Fruit fly (Drosophila melanogaster) whole organism, embryonic: Measurements from ENCODE around the gene ball.

Experiments used
- Aef1 ChIP-seq: fragments of 200-800 bp; sonication (Bioruptor generic); IDR thresholded peaks from 3 replicates; pipeline ENCODE4 v1.3.6; 2022; ENCODE audit warnings: missing biosample characterization, missing genetic modification characterization
- Bgb ChIP-seq: fragments of 200-800 bp; sonication (Bioruptor generic); IDR thresholded peaks from 2 replicates; pipeline ENCODE4 v1.3.6; 2022; ENCODE audit warnings: missing biosample characterization, missing genetic modification characterization; ENCODE audit not compliant: partially characterized antibody
- CG10147 ChIP-seq: fragments of 200-800 bp; sonication (Bioruptor generic); optimal IDR thresholded peaks from 2 replicates; lab custom pipeline; 2019; ENCODE audit warnings: missing biosample characterization, mild to moderate bottlenecking, missing genetic modification characterization, moderate library complexity
- CG10979 ChIP-seq: fragments of 200-800 bp; sonication (Bioruptor generic); optimal IDR thresholded peaks from 2 replicates; lab custom pipeline; 2018; ENCODE audit warnings: missing biosample characterization, mild to moderate bottlenecking, missing genetic modification characterization, moderate library complexity
- CG11398 ChIP-seq: fragments of 200-800 bp; sonication (Bioruptor generic); optimal IDR thresholded peaks from 2 replicates; lab custom pipeline; 2016; ENCODE audit warnings: missing biosample characterization, missing genetic modification characterization
- CG11723 ChIP-seq: fragments of 200-800 bp; sonication (Bioruptor generic); optimal IDR thresholded peaks from 2 replicates; lab custom pipeline; 2017; ENCODE audit warnings: missing biosample characterization, mild to moderate bottlenecking, missing genetic modification characterization
- CG13287 ChIP-seq: fragments of 200-800 bp; sonication (Bioruptor generic); IDR thresholded peaks from 2 replicates; pipeline ENCODE4 v1.3.6; 2022; ENCODE audit warnings: missing biosample characterization, missing genetic modification characterization; ENCODE audit not compliant: partially characterized antibody
- CG15696 ChIP-seq: fragments of 200-800 bp; sonication (Bioruptor generic); optimal IDR thresholded peaks from 2 replicates; lab custom pipeline; 2019; ENCODE audit warnings: missing biosample characterization, mild to moderate bottlenecking, missing genetic modification characterization, moderate library complexity
- CG1602 ChIP-seq: fragments of 200-800 bp; sonication (Bioruptor generic); optimal IDR thresholded peaks from 3 replicates; lab custom pipeline; 2016; ENCODE audit warnings: missing biosample characterization, missing genetic modification characterization
- CG18764 ChIP-seq: fragments of 200-800 bp; sonication (Bioruptor generic); optimal IDR thresholded peaks from 3 replicates; lab custom pipeline; 2016; ENCODE audit warnings: missing biosample characterization, missing genetic modification characterization
- CG2129 ChIP-seq: fragments of 200-800 bp; sonication (Bioruptor generic); IDR thresholded peaks from 2 replicates; pipeline ENCODE4 v1.3.6; 2022; ENCODE audit warnings: missing biosample characterization, missing genetic modification characterization; ENCODE audit not compliant: partially characterized antibody
- CG31224 ChIP-seq: fragments of 200-800 bp; sonication (Bioruptor generic); IDR thresholded peaks from 2 replicates; pipeline ENCODE4 v1.3.6; 2022; ENCODE audit warnings: missing biosample characterization, missing genetic modification characterization
- CG3163 ChIP-seq: fragments of 200-800 bp; sonication (Bioruptor generic); optimal IDR thresholded peaks from 3 replicates; lab custom pipeline; 2016; ENCODE audit warnings: missing biosample characterization, missing genetic modification characterization
- CG32767 ChIP-seq: fragments of 200-800 bp; sonication (Bioruptor generic); IDR thresholded peaks from 2 replicates; pipeline ENCODE4 v1.3.6; 2022; ENCODE audit warnings: missing biosample characterization, missing genetic modification characterization
- CG4854 ChIP-seq: fragments of 200-800 bp; sonication (Bioruptor generic); optimal IDR thresholded peaks from 2 replicates; lab custom pipeline; 2016; ENCODE audit warnings: missing biosample characterization, missing genetic modification characterization, inconsistent platforms
- CG6813 ChIP-seq: fragments of 200-800 bp; sonication (Bioruptor generic); optimal IDR thresholded peaks from 2 replicates; lab custom pipeline; 2017; ENCODE audit warnings: missing biosample characterization, missing genetic modification characterization, mild to moderate bottlenecking, moderate library complexity, missing genetic modification reagents
- CG7745 ChIP-seq: fragments of 200-800 bp; sonication (Bioruptor generic); optimal IDR thresholded peaks from 2 replicates; lab custom pipeline; 2018; ENCODE audit warnings: missing biosample characterization, mild to moderate bottlenecking, missing genetic modification characterization, moderate library complexity
- CG7839 ChIP-seq: fragments of 200-800 bp; sonication (Bioruptor generic); optimal IDR thresholded peaks from 3 replicates; lab custom pipeline; 2018; ENCODE audit warnings: missing biosample characterization, mild to moderate bottlenecking, missing genetic modification characterization, moderate library complexity
- CG7928 ChIP-seq: fragments of 200-800 bp; sonication (Bioruptor generic); optimal IDR thresholded peaks from 2 replicates; lab custom pipeline; 2017; ENCODE audit warnings: missing biosample characterization, mild to moderate bottlenecking, missing genetic modification characterization
- CG8924 ChIP-seq: fragments of 200-800 bp; optimal IDR thresholded peaks from 3 replicates; lab custom pipeline; 2019; ENCODE audit warnings: missing biosample characterization, mild to moderate bottlenecking, missing genetic modification characterization, moderate library complexity
- CG9437 ChIP-seq: fragments of 200-800 bp; sonication (Bioruptor generic); optimal IDR thresholded peaks from 2 replicates; lab custom pipeline; 2018; ENCODE audit warnings: missing biosample characterization, mild to moderate bottlenecking, missing genetic modification characterization
- CG9817 ChIP-seq: fragments of 200-800 bp; sonication (Bioruptor generic); optimal IDR thresholded peaks from 2 replicates; lab custom pipeline; 2018; ENCODE audit warnings: missing biosample characterization, mild to moderate bottlenecking, missing genetic modification characterization, moderate library complexity
- CkIIα-i1 ChIP-seq: fragments of 200-800 bp; sonication (Bioruptor generic); IDR thresholded peaks from 2 replicates; pipeline ENCODE4 v1.3.6; 2022; ENCODE audit warnings: missing biosample characterization, missing genetic modification characterization
- Dad ChIP-seq: fragments of 200-800 bp; sonication (Bioruptor generic); optimal IDR thresholded peaks from 3 replicates; lab custom pipeline; 2016; ENCODE audit warnings: missing biosample characterization, missing genetic modification characterization
- Fer1 ChIP-seq: fragments of 200-800 bp; sonication (Bioruptor generic); optimal IDR thresholded peaks from 2 replicates; lab custom pipeline; 2017; ENCODE audit warnings: missing biosample characterization, mild to moderate bottlenecking, missing genetic modification characterization
- Mrtf ChIP-seq: fragments of 200-800 bp; sonication (Bioruptor generic); IDR thresholded peaks from 3 replicates; pipeline ENCODE4 v1.3.6; 2022; ENCODE audit warnings: missing biosample characterization, missing genetic modification characterization
- NFAT ChIP-seq: fragments of 200-800 bp; sonication (Bioruptor generic); IDR thresholded peaks from 2 replicates; pipeline ENCODE4 v1.3.6; 2022; ENCODE audit warnings: missing biosample characterization, missing genetic modification characterization
- Nf-YA ChIP-seq: fragments of 200-800 bp; sonication (Bioruptor generic); IDR thresholded peaks from 2 replicates; pipeline ENCODE4 v1.3.6; 2022; ENCODE audit warnings: missing biosample characterization, missing genetic modification characterization
- Nf-YC ChIP-seq: fragments of 200-800 bp; optimal IDR thresholded peaks from 3 replicates; lab custom pipeline; 2019; ENCODE audit warnings: missing biosample characterization, mild to moderate bottlenecking, missing genetic modification characterization, moderate library complexity
- Ptx1 ChIP-seq: fragments of 200-800 bp; sonication (Bioruptor generic); IDR thresholded peaks from 2 replicates; pipeline ENCODE4 v1.3.6; 2022; ENCODE audit warnings: missing biosample characterization, missing genetic modification characterization
- Scr ChIP-seq: fragments of 200-800 bp; sonication (Bioruptor generic); IDR thresholded peaks from 2 replicates; pipeline ENCODE4 v1.3.6; 2022; ENCODE audit warnings: missing biosample characterization, missing genetic modification characterization; ENCODE audit not compliant: partially characterized antibody
- Xrp1 ChIP-seq: fragments of 200-800 bp; sonication (Bioruptor generic); IDR thresholded peaks from 2 replicates; pipeline ENCODE4 v1.3.6; 2022; ENCODE audit warnings: missing biosample characterization, missing genetic modification characterization
- da ChIP-seq: fragments of 200-800 bp; sonication (Bioruptor generic); optimal IDR thresholded peaks from 2 replicates; lab custom pipeline; 2016; ENCODE audit warnings: missing biosample characterization, missing genetic modification characterization
- eve ChIP-seq, 2 experiments: fragments of >200 bp; optimal IDR thresholded peaks; 2 replicates each; lab custom pipeline; 2017; ENCODE audit warnings: missing biosample characterization in 2 of 2, missing genetic modification characterization in 2 of 2
- fd3F ChIP-seq: fragments of 200-800 bp; sonication (Bioruptor generic); optimal IDR thresholded peaks from 2 replicates; lab custom pipeline; 2018; ENCODE audit warnings: missing biosample characterization, mild to moderate bottlenecking, missing genetic modification characterization, moderate library complexity
- ftz-f1 ChIP-seq: fragments of 200-800 bp; sonication (Bioruptor generic); optimal IDR thresholded peaks from 2 replicates; lab custom pipeline; 2016; ENCODE audit warnings: missing biosample characterization, missing genetic modification characterization
- gro ChIP-seq: fragments of 200-800 bp; sonication (Bioruptor generic); optimal IDR thresholded peaks from 2 replicates; lab custom pipeline; 2016; ENCODE audit warnings: missing biosample characterization, missing genetic modification characterization
- gt ChIP-seq: fragments of 200-800 bp; sonication (Bioruptor generic); IDR thresholded peaks from 2 replicates; pipeline ENCODE4 v1.3.6; 2022; ENCODE audit warnings: missing biosample characterization, missing genetic modification characterization
- lbe ChIP-seq: fragments of 200-800 bp; sonication (Bioruptor generic); optimal IDR thresholded peaks from 2 replicates; lab custom pipeline; 2016; ENCODE audit warnings: missing biosample characterization, mild to moderate bottlenecking, missing genetic modification characterization
- lmd ChIP-seq: fragments of 200-800 bp; sonication (Bioruptor generic); IDR thresholded peaks from 2 replicates; pipeline ENCODE4 v1.3.6; 2022; ENCODE audit warnings: missing biosample characterization, missing genetic modification characterization
- nau ChIP-seq: fragments of 200-800 bp; sonication (Bioruptor generic); optimal IDR thresholded peaks from 3 replicates; lab custom pipeline; 2017; ENCODE audit warnings: missing biosample characterization, mild to moderate bottlenecking, missing genetic modification characterization, missing genetic modification reagents
- otp ChIP-seq: fragments of 200-800 bp; sonication (Bioruptor generic); IDR thresholded peaks from 3 replicates; pipeline ENCODE4, ENCODE4 v1.3.6; 2022; ENCODE audit warnings: missing biosample characterization, missing genetic modification characterization
- repo ChIP-seq: fragments of 200-800 bp; sonication (Bioruptor generic); optimal IDR thresholded peaks from 2 replicates; lab custom pipeline; 2016; ENCODE audit warnings: missing biosample characterization, missing genetic modification characterization
- schlank ChIP-seq: fragments of 200-800 bp; sonication (Bioruptor generic); optimal IDR thresholded peaks from 2 replicates; lab custom pipeline; 2018; ENCODE audit warnings: missing biosample characterization, mild to moderate bottlenecking, missing genetic modification characterization
- sim ChIP-seq: fragments of 200-800 bp; sonication (Bioruptor generic); IDR thresholded peaks from 2 replicates; pipeline ENCODE4 v1.3.6; 2022; ENCODE audit warnings: missing biosample characterization, missing genetic modification characterization
- sob ChIP-seq: fragments of 200-800 bp; sonication (Bioruptor generic); IDR thresholded peaks from 2 replicates; pipeline ENCODE4 v1.3.6; 2022; ENCODE audit warnings: missing biosample characterization, missing genetic modification characterization
- zen2 ChIP-seq: fragments of 200-800 bp; sonication (Bioruptor generic); IDR thresholded peaks from 3 replicates; pipeline ENCODE4 v1.3.6; 2022; ENCODE audit warnings: missing biosample characterization, missing genetic modification characterization; ENCODE audit not compliant: partially characterized antibody
- zfh1 ChIP-seq: fragments of 200-800 bp; sonication (Bioruptor generic); IDR thresholded peaks from 3 replicates; pipeline ENCODE4 v1.3.6; 2022; ENCODE audit warnings: missing biosample characterization, missing genetic modification characterization

Gene ball

dm6 chr3R:26866577-26867456 is at the start of gene ball, which contains the start of gene His2Av (continued):
- no peak for TF ChIP-seq eve (GFP tag; optimal IDR thresholded peaks at IDR 0.05; lab: Kevin White, UChicago)
- TF ChIP-seq otp (GFP tag; lab: Robert Waterston, UW) = peak; percentile 89; the same call in 2 of the 3 replicates
- peak; percentile 70 for TF ChIP-seq CG10147 (GFP tag; lab: Kevin White, UChicago)
- peak; percentile 80 for TF ChIP-seq Xrp1 (GFP tag; lab: Robert Waterston, UW)
- peak; percentile 71 for TF ChIP-seq CG10979
- no peak for TF ChIP-seq CkIIα-i1 (GFP tag; lab: Robert Waterston, UW)
- peak; percentile 76 for TF ChIP-seq Aef1
- peak; percentile 74 for TF ChIP-seq CG2129 (GFP tag; lab: Robert Waterston, UW)
- peak; percentile 83 for TF ChIP-seq da
- TF ChIP-seq CG6813 (GFP tag; lab: Kevin White, UChicago) = peak; percentile 55
- peak; percentile 81; the same call in 2 of the 3 replicates for TF ChIP-seq zfh1 (GFP tag; lab: Robert Waterston, UW)
- peak; percentile 91 for TF ChIP-seq CG7928 (GFP tag; lab: Kevin White, UChicago)
- peak; percentile 66 for TF ChIP-seq Nf-YC (tag; lab: Kevin White, UChicago)
- no peak for TF ChIP-seq CG7745 (tag; lab: Kevin White, UChicago)
- TF ChIP-seq Ptx1 (GFP tag; lab: Robert Waterston, UW) = peak; percentile 85
- TF ChIP-seq sim (GFP tag; lab: Robert Waterston, UW) = 0 out of 2 replicates have a peak, but pooled peaks have one; percentile 8
- peak; percentile 77 for TF ChIP-seq CG1602
- peak; percentile 72 for TF ChIP-seq CG15696 (tag; lab: Kevin White, UChicago)
- TF ChIP-seq schlank (tag; lab: Kevin White, UChicago) = peak; percentile 55
- 0 out of 2 replicates have a peak, but pooled peaks have one; percentile 25 for TF ChIP-seq gt (GFP tag; lab: Robert Waterston, UW)
- TF ChIP-seq CG7839 = peak; percentile 75
- TF ChIP-seq gro = peak; percentile 79
- TF ChIP-seq CG11723 (GFP tag; lab: Kevin White, UChicago) = peak; percentile 69
- TF ChIP-seq Fer1 = peak; percentile 87
- TF ChIP-seq CG8924 (tag; lab: Kevin White, UChicago) = peak; percentile 65
- peak; percentile 73; the same call in 1 of the 3 replicates for TF ChIP-seq Mrtf (GFP tag; lab: Robert Waterston, UW)
- TF ChIP-seq CG18764 = peak; percentile 80
- peak; percentile 6 for TF ChIP-seq CG9437 (GFP tag; lab: Kevin White, UChicago)
- peak; percentile 53 for TF ChIP-seq lbe (GFP tag; lab: Kevin White, UChicago)
- TF ChIP-seq lmd = peak; percentile 83
- peak; percentile 81 for TF ChIP-seq Dad (GFP tag; lab: Kevin White, UChicago)
- peak; percentile 69 for TF ChIP-seq Nf-YA (GFP tag; lab: Robert Waterston, UW)
- TF ChIP-seq ftz-f1 = peak; percentile 76
- peak; percentile 86 for TF ChIP-seq NFAT
- peak; percentile 49; the same call in 1 of the 2 replicates for TF ChIP-seq CG31224 (GFP tag; lab: Robert Waterston, UW)
- TF ChIP-seq CG32767 = peak; percentile 64
- peak; percentile 81 for TF ChIP-seq sob
- TF ChIP-seq repo (GFP tag; lab: Kevin White, UChicago) = peak; percentile 86
- peak; percentile 65 for TF ChIP-seq fd3F (GFP tag; lab: Kevin White, UChicago)
- peak; percentile 76 for TF ChIP-seq CG3163 (GFP tag; lab: Kevin White, UChicago)
- peak; percentile 78 for TF ChIP-seq zen2 (GFP tag; lab: Robert Waterston, UW)
- peak; percentile 79 for TF ChIP-seq CG9817 (tag; lab: Kevin White, UChicago)
- peak; percentile 92 for TF ChIP-seq Scr (GFP tag; lab: Robert Waterston, UW)
- peak; percentile 59 for TF ChIP-seq nau (GFP tag; lab: Kevin White, UChicago)
- TF ChIP-seq Bgb (GFP tag; lab: Robert Waterston, UW) = peak; percentile 94
- peak; percentile 72 for TF ChIP-seq CG4854 (GFP tag; lab: Kevin White, UChicago)
- TF ChIP-seq CG11398 = peak; percentile 79
- TF ChIP-seq CG13287 (GFP tag; lab: Robert Waterston, UW) = peak; percentile 91
